Worm (Caenorhabditis elegans): ENCODE data around the gene srz-101.

The srz-101 gene

DNA sequence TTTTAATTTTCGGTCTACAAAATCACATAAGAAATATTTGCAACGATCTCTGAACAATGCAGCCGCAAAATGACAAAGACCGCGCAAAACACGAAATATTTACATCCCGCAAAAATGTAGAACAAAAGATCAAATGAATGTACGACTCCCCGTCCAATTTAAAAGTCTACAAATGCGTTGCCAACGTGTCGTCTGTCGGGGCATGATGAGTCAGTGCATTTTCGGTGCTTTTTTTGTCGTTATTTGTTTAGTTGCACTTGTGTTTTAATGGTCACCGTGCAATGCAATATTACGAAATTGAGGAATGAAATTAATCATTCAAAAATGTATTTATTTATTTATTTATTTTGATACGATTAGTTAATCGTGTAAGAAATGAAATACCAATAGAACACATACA, 29.9 kb downstream of the srz-101 start:
- TF ChIP-seq ztf-29 (GFP tag; IDR thresholded peaks at IDR 0.05) (no peak), ref-1 (GFP tag; conservative IDR thresholded peaks at IDR 0.05) (no peak)

DNA sequence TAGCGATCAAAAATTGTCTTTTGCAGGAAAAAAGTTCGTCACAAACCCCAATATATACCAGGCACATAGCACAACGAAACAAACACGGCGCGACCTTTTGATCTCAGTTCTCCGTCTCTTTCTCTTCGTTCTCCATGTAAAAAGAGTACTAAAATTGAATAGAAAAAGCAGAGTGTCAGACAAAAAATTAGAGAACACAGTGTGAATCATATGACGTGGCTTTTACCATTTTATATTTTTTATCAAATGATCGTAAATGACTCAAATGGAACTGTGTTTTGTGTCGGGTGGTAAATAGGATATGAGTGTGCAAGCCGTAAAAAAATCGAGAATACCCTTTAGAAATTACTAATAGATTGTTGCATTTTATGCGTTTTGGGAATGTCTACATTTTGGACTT, 31.3 kb downstream of the srz-101 start:
- no peak for TF ChIP-seq klf-2 (GFP tag; conservative IDR thresholded peaks at IDR 0.05)
- no peak for TF ChIP-seq ztf-23 (GFP tag; IDR thresholded peaks at IDR 0.05)
- TF ChIP-seq ztf-29 (GFP tag; IDR thresholded peaks at IDR 0.05) = no peak
- TF ChIP-seq T22C8.4 (GFP tag; IDR thresholded peaks at IDR 0.05) = no peak
- TF ChIP-seq ref-1 (GFP tag; conservative IDR thresholded peaks at IDR 0.05) = no peak
- no peak for TF ChIP-seq med-1 (GFP tag; optimal IDR thresholded peaks at IDR 0.05; ENCODE audit: insufficient read depth)
- no peak for TF ChIP-seq cog-1 (tag; optimal IDR thresholded peaks at IDR 0.05)
- TF ChIP-seq tab-1 (GFP tag; IDR thresholded peaks at IDR 0.05) = no peak
- TF ChIP-seq flt-1 (GFP tag; IDR thresholded peaks at IDR 0.05) = no peak

DNA sequence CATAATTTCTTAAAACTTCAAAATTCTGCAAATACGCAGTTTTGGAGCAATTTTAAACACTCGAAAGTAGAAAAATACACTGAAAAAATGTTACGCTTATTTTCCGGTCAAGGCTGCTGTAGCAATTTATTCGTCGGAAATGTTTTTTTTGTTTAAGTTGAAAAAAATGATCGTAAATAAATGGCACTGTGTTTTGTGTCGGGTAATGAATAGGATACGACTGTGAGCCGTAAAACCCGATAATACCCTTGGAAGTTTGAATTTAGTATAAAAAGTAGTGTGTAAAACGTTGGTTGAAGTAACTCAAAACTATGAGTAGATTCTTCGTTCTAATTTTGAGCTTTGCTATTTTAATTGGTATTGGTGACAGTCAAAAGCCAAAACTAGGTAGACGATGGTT, 32.3 kb downstream of the srz-101 start, which contains the start of gene T25E12.14:
Gene T25E12.14 (plus strand): TSS at position 301 of the 400 bp plus-strand sequence.
- no peak for TF ChIP-seq cog-1 (tag; optimal IDR thresholded peaks at IDR 0.05)
- no peak for TF ChIP-seq tab-1 (GFP tag; IDR thresholded peaks at IDR 0.05)
- no peak for TF ChIP-seq flt-1 (GFP tag; IDR thresholded peaks at IDR 0.05)
- no peak for TF ChIP-seq T22C8.4 (GFP tag; IDR thresholded peaks at IDR 0.05)
- no peak for TF ChIP-seq ref-1 (GFP tag; conservative IDR thresholded peaks at IDR 0.05)
- TF ChIP-seq med-1 (GFP tag; optimal IDR thresholded peaks at IDR 0.05; ENCODE audit: insufficient read depth) = no peak

DNA sequence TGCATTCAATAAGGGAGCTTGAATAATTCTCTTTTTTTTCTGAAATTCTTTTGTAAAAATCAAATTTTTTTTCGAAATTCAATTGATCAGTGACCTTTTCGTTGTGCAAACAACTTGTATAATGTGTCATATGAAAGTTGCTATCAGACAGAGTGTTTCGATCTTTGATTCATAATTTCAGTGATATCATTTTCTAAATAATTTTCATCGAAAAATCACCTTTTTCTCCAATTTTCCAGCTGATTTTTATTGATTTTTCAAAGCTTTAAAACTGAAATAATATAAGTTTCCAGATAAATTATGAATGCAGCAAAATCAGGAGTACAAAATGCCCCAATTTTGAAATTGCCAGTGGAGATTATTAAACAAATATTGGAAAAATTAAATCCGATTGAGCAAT, 33.8 kb downstream of the srz-101 start, which contains the start of gene fbxa-127:
Gene fbxa-127 (plus strand): TSS at position 301 of the 400 bp plus-strand sequence.
- TF ChIP-seq tab-1 (GFP tag; IDR thresholded peaks at IDR 0.05) = no peak
- TF ChIP-seq T22C8.4 (GFP tag; IDR thresholded peaks at IDR 0.05) = no peak
- no peak for TF ChIP-seq ztf-29 (GFP tag; IDR thresholded peaks at IDR 0.05)
- TF ChIP-seq ref-1 (GFP tag; conservative IDR thresholded peaks at IDR 0.05) = no peak
- no peak for TF ChIP-seq klf-2 (GFP tag; conservative IDR thresholded peaks at IDR 0.05)
- no peak for TF ChIP-seq cog-1 (tag; optimal IDR thresholded peaks at IDR 0.05)
- TF ChIP-seq ztf-23 (GFP tag; IDR thresholded peaks at IDR 0.05) = no peak
- TF ChIP-seq med-1 (GFP tag; optimal IDR thresholded peaks at IDR 0.05; ENCODE audit: insufficient read depth) = no peak

DNA sequence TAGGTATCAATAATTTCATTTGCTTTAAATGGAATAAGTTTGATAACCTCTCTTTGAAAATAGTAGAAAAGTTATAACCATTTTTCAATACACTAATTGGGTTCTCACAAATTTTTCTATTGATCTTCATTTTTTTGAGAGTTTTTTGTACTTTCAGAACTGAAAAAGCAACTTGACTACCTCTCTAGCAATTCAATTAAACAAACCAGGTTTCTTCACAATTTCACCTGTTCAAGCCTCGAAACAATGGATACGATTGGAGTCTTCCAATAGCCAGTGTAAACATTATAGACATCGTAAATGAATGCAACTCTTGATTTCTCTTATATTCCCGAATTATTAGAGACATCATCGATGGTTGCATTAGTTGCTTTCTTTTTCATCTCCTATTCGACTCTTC, 35.3 kb downstream of the srz-101 start, which contains the start of gene srz-99:
Gene srz-99 (plus strand): TSS at position 301 of the 400 bp plus-strand sequence.
- TF ChIP-seq cog-1 (tag; optimal IDR thresholded peaks at IDR 0.05) (no peak), ref-1 (GFP tag; conservative IDR thresholded peaks at IDR 0.05) (no peak), flt-1 (GFP tag; IDR thresholded peaks at IDR 0.05) (no peak), med-1 (GFP tag; optimal IDR thresholded peaks at IDR 0.05; ENCODE audit: insufficient read depth) (no peak), tab-1 (GFP tag; IDR thresholded peaks at IDR 0.05) (no peak)

DNA sequence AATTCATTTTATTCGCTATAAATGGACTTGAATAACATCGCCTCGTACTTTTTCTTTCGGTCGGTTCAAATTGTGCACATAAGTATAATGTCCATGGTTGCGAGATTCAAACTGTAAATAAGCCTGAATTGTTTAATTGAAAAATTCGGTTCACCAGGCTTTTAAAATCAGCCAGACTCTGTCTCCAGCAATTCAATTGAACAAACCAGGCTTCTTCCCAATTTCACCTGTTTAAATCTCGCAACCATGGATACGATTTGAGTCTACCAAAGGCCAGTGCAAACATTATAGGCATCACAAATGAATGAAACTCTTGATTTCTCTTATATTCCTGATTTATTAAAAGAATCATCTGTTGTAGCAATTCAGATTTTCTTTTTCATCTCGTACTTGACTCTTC, 37.0 kb downstream of the srz-101 start, which contains the start of gene srz-100:
Gene srz-100 (plus strand): TSS at position 301 of the 400 bp plus-strand sequence.
- no peak for TF ChIP-seq ref-1 (GFP tag; conservative IDR thresholded peaks at IDR 0.05)
- TF ChIP-seq flt-1 (GFP tag; IDR thresholded peaks at IDR 0.05) = no peak
- no peak for TF ChIP-seq cog-1 (tag; optimal IDR thresholded peaks at IDR 0.05)
- TF ChIP-seq ztf-29 (GFP tag; IDR thresholded peaks at IDR 0.05) = no peak

DNA sequence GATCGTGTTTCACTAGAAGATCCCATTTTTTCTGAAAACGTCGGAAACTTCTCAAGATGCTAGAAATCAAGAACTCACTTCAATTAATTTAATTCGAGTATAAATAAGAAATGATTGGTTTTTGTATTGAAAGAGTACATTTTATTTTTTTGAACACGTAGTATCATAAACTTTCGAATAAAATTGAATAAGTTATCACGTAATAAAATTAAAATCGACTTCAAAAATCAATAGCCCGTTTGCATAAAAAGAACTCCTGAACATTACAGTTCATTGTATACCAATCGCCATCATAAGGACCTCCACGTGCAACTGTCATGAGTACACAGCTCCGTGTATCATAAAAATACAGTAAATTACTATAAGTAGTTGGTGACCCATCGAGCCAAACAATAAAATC, 39.0 kb downstream of the srz-101 start, which contains the start of gene T25E12.16:
Gene T25E12.16 (minus strand): TSS at position 101 of the 400 bp plus-strand sequence.
- TF ChIP-seq ztf-29 (GFP tag; IDR thresholded peaks at IDR 0.05) (no peak), T22C8.4 (GFP tag; IDR thresholded peaks at IDR 0.05) (no peak), tab-1 (GFP tag; IDR thresholded peaks at IDR 0.05) (no peak), ztf-23 (GFP tag; IDR thresholded peaks at IDR 0.05) (no peak), ref-1 (GFP tag; conservative IDR thresholded peaks at IDR 0.05) (no peak), med-1 (GFP tag; optimal IDR thresholded peaks at IDR 0.05; ENCODE audit: insufficient read depth) (no peak), cog-1 (tag; optimal IDR thresholded peaks at IDR 0.05) (no peak), flt-1 (GFP tag; IDR thresholded peaks at IDR 0.05) (no peak), klf-2 (GFP tag; conservative IDR thresholded peaks at IDR 0.05) (no peak)

DNA sequence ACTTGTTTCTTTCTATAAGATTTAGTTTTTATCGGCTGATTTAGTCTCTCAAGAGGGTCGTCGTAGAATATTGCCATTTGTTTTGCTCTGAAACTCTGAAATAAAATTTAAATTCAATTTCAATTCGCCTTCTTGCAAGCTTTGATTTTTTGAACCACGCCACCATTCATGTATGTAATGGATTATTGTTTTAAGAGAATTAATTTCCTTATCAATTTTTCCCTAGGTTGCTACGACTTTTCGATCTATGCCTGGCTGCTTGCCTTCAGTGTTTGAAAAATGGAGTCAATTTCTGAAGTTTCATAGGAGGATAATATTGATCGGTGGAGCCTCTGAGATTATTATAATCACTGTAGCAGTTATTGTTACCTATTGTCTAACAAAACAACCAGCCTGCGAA, 40.9 kb downstream of the srz-101 start, which contains the start of the genes clec-38 and clec-34:
Gene clec-38 (minus strand): TSS at position 101 of the 400 bp plus-strand sequence.
Gene clec-34 (plus strand): TSS at position 248 of the 400 bp plus-strand sequence.
- TF ChIP-seq ztf-23 (GFP tag; IDR thresholded peaks at IDR 0.05) (no peak), ztf-29 (GFP tag; IDR thresholded peaks at IDR 0.05) (no peak), T22C8.4 (GFP tag; IDR thresholded peaks at IDR 0.05) (no peak)

DNA sequence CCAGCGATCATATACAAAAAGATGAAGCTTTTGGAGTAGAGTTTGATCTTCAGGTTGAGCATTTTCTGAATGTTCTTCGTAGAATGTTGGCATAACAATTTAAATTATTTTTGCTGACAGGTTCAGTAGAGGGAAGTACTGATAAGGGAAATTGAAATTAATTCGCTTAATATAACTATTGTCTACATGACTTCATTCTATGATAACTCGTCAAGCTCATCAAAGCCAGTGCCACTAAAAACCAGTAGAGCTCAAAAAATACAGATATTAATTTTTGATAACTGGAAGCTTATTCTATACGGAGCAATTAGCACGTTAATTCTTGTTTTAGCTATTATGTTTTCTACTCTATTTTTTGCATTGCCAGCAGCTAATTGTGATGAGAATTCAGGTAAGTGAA, 44.5 kb downstream of the srz-101 start, which contains the start of the genes clec-29 and clec-39:
Gene clec-29 (minus strand): TSS at position 101 of the 400 bp plus-strand sequence.
Gene clec-39 (plus strand): TSS at position 169 of the 400 bp plus-strand sequence.
- TF ChIP-seq ref-1 (GFP tag; conservative IDR thresholded peaks at IDR 0.05) = no peak
- no peak for TF ChIP-seq ztf-29 (GFP tag; IDR thresholded peaks at IDR 0.05)
- TF ChIP-seq klf-2 (GFP tag; conservative IDR thresholded peaks at IDR 0.05) = no peak
- no peak for TF ChIP-seq tab-1 (GFP tag; IDR thresholded peaks at IDR 0.05)
- no peak for TF ChIP-seq med-1 (GFP tag; optimal IDR thresholded peaks at IDR 0.05; ENCODE audit: insufficient read depth)
- TF ChIP-seq cog-1 (tag; optimal IDR thresholded peaks at IDR 0.05) = no peak
- TF ChIP-seq T22C8.4 (GFP tag; IDR thresholded peaks at IDR 0.05) = no peak
- no peak for TF ChIP-seq flt-1 (GFP tag; IDR thresholded peaks at IDR 0.05)

DNA sequence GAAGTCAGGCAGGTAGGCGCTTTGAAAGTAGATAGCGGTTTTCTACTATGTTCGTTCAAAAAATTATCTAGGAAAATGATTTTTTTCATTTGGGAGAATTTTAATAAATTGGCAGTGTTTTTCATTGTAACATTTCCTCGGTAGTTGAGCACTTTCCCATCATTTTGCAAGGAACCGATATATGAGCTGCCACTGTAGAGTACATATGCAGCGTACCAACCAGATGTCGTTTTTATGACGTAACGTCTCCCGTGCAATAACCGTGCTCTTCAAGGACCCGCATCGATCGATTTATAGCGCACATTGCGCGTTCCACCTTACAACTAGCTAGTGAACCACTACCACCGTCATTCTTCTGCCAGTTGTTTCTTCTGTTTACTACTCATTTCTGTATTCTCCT, 47.5 kb downstream of the srz-101 start, which contains the start of gene T25E12.6:
Gene T25E12.6 (plus strand): TSS at position 301 of the 400 bp plus-strand sequence.
- no peak for TF ChIP-seq klf-2 (GFP tag; conservative IDR thresholded peaks at IDR 0.05)
- no peak for TF ChIP-seq flt-1 (GFP tag; IDR thresholded peaks at IDR 0.05)

DNA sequence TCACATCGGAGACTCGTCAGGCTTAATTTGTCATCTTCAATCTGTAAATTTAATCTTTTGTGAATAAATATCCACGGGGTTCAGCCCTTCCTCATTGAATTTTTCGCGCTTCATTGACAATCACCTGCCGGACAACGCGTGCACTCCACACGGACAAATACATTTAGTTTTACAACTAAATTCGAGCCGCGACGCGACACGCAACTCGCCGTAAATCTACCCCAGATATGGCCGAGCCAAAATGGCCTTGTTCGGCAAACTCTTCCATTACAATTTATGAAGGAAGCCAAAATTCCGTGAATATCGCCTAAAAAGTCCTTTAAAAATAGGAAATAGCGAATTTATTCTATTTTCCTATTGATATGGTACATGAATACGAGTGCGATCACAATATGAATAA, 50.1 kb downstream of the srz-101 start:
- TF ChIP-seq cog-1 (tag; optimal IDR thresholded peaks at IDR 0.05) (no peak), klf-2 (GFP tag; conservative IDR thresholded peaks at IDR 0.05) (no peak), ztf-29 (GFP tag; IDR thresholded peaks at IDR 0.05) (no peak), tab-1 (GFP tag; IDR thresholded peaks at IDR 0.05) (no peak), ztf-23 (GFP tag; IDR thresholded peaks at IDR 0.05) (no peak), flt-1 (GFP tag; IDR thresholded peaks at IDR 0.05) (no peak), med-1 (GFP tag; optimal IDR thresholded peaks at IDR 0.05; ENCODE audit: insufficient read depth) (no peak), T22C8.4 (GFP tag; IDR thresholded peaks at IDR 0.05) (no peak)
